Worm (Caenorhabditis elegans) whole organism, early embryonic: Measurements from ENCODE around the gene pqn-78.

Experiments used
- F13C5.2 ChIP-seq: sonication (generic microtip); optimal IDR thresholded peaks from 2 replicates; lab custom pipeline; 2017; ENCODE audit warnings: mild to moderate bottlenecking, missing genetic modification characterization, inconsistent platforms, missing compliant biosample characterization
- aly-1 ChIP-seq: sonication (generic microtip); optimal IDR thresholded peaks from 2 replicates; lab custom pipeline; 2016; ENCODE audit warnings: missing genetic modification characterization, missing compliant biosample characterization
- ama-1 ChIP-seq: fragments of 150-350 bp; optimal IDR thresholded peaks from 2 replicates; lab custom pipeline; 2014
- ceh-13 ChIP-seq: fragments of 200-800 bp; sonication (Bioruptor generic); optimal IDR thresholded peaks from 2 replicates; lab custom pipeline; 2018; ENCODE audit warnings: mild to moderate bottlenecking, missing genetic modification characterization, missing compliant biosample characterization
- ceh-36 ChIP-seq: sonication (generic microtip); optimal IDR thresholded peaks from 2 replicates; lab custom pipeline; 2016; ENCODE audit warnings: missing genetic modification characterization, inconsistent platforms, missing compliant biosample characterization
- ets-7 ChIP-seq: sonication (generic microtip); optimal IDR thresholded peaks from 2 replicates; lab custom pipeline; 2016; ENCODE audit warnings: missing genotype, missing genetic modification characterization, missing compliant biosample characterization
- flt-1 ChIP-seq: fragments of 200-800 bp; sonication (Bioruptor generic); IDR thresholded peaks from 2 replicates; pipeline ENCODE4 v1.3.6; 2022; ENCODE audit warnings: missing genetic modification characterization, missing compliant biosample characterization
- hmg-4 ChIP-seq: fragments of 200-800 bp; sonication (Bioruptor generic); optimal IDR thresholded peaks from 2 replicates; lab custom pipeline; 2018; ENCODE audit warnings: mild to moderate bottlenecking, missing genetic modification characterization, missing compliant biosample characterization
- hnd-1 ChIP-seq: sonication (generic microtip); optimal IDR thresholded peaks from 2 replicates; lab custom pipeline; 2016; ENCODE audit warnings: missing genetic modification characterization, missing compliant biosample characterization
- scrt-1 ChIP-seq: fragments of 200-800 bp; sonication (Bioruptor generic); IDR thresholded peaks from 2 replicates; pipeline ENCODE4 v1.3.6; 2022; ENCODE audit warnings: missing genetic modification characterization, missing compliant biosample characterization
- sea-1 ChIP-seq: fragments of 200-800 bp; sonication (Bioruptor generic); conservative IDR thresholded peaks from 2 replicates; pipeline ENCODE4 v1.3.6; 2022; ENCODE audit warnings: missing genetic modification characterization, missing compliant biosample characterization
- tbx-11 ChIP-seq: fragments of 200-800 bp; sonication (Bioruptor generic); IDR thresholded peaks from 2 replicates; pipeline ENCODE4 v1.3.6; 2022; ENCODE audit warnings: missing genetic modification characterization, missing compliant biosample characterization
- tbx-37 ChIP-seq: fragments of 200-800 bp; sonication (Bioruptor generic); conservative IDR thresholded peaks from 2 replicates; pipeline ENCODE4 v1.3.6; 2022; ENCODE audit warnings: missing genetic modification reagents, missing genetic modification characterization, missing compliant biosample characterization

DNA sequence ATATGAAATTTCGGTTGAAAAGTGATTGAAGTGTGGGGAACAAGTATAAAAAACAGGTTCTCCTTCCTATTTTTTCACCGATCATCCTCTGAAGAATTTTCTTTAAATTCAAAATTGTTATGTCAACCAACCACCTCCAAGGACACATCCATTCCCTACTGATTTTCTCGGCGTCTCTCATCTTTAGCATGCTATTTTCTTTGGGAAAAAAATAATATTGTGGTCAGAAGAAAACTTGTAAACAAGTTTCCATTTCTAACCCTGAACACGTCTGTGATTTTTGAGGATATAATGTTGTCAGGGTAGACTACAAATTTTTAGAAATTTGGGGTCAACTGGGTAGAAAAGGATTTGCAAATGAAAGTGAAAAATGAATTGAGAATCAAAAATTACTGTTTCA, 22.8 kb upstream of the pqn-78 start:
- TF ChIP-seq ama-1 (lab: Kevin White, UChicago) = no peak
- no peak for TF ChIP-seq hnd-1 (tag; lab: Kevin White, UChicago)
- TF ChIP-seq ceh-36 = no peak
- TF ChIP-seq tbx-11 (GFP tag; lab: Robert Waterston, UW) = no peak
- no peak for TF ChIP-seq hmg-4 (GFP tag; lab: Kevin White, UChicago)
- TF ChIP-seq sea-1 = no peak
- no peak for TF ChIP-seq scrt-1 (GFP tag; lab: Robert Waterston, UW)
- TF ChIP-seq F13C5.2 (tag; lab: Kevin White, UChicago) = no peak
- no peak for TF ChIP-seq ets-7
- no peak for TF ChIP-seq tbx-37 (GFP tag; lab: Robert Waterston, UW)
- TF ChIP-seq flt-1 = no peak
- TF ChIP-seq ceh-13 = no peak
- no peak for TF ChIP-seq aly-1
